Worm (Caenorhabditis elegans): Measurements from ENCODE around the gene fbxa-141.

fbxa-141 gene

ce11 chrX:14476625-14477257 lies 36.0 kb downstream of the fbxa-141 start (continued):
- TF ChIP-seq dmd-4 (tag; optimal IDR thresholded peaks at IDR 0.05), result no peak

- TF ChIP-seq aly-2 (tag; optimal IDR thresholded peaks at IDR 0.05) (no peak), unc-39 (tag; optimal IDR thresholded peaks at IDR 0.05) (no peak), blmp-1 (tag; optimal IDR thresholded peaks at IDR 0.05; ENCODE audit: insufficient read depth) (no peak), nhr-11 (tag; optimal IDR thresholded peaks at IDR 0.05) (no peak), unc-55 (GFP tag; optimal IDR thresholded peaks at IDR 0.05) (no peak), peb-1 (tag; optimal IDR thresholded peaks at IDR 0.05) (no peak), sma-9 (GFP tag; optimal IDR thresholded peaks at IDR 0.05) (no peak), sma-9 (tag; optimal IDR thresholded peaks at IDR 0.05) (no peak), mab-5 (tag; optimal IDR thresholded peaks at IDR 0.05) (no peak), nhr-25 (tag; optimal IDR thresholded peaks at IDR 0.05) (no peak), nhr-6 (tag; optimal IDR thresholded peaks at IDR 0.05) (no peak), elt-3 (tag; optimal IDR thresholded peaks at IDR 0.05) (no peak), ztf-11 (tag; optimal IDR thresholded peaks at IDR 0.05) (no peak), F13H6.1 (tag; optimal IDR thresholded peaks at IDR 0.05) (no peak), R02D3.7 (tag; optimal IDR thresholded peaks at IDR 0.05) (no peak), lsy-2 (tag; optimal IDR thresholded peaks at IDR 0.05) (no peak), ama-1 (optimal IDR thresholded peaks at IDR 0.05) (no peak)
Observed at ce11 chrX:14473740-14474139, 39.0 kb downstream of the fbxa-141 start, which contains the start of gene M163.5. TSS of gene M163.5 (plus strand) at chrX:14474040.

- TF ChIP-seq elt-3 (tag; optimal IDR thresholded peaks at IDR 0.05), result no peak
- no peak for TF ChIP-seq nhr-77 (tag; optimal IDR thresholded peaks at IDR 0.05)
Observed at ce11 chrX:14470687-14471086, 42.0 kb downstream of the fbxa-141 start, which contains the start of gene M163.10. TSS of gene M163.10 (plus strand) at chrX:14470987.

DNA sequence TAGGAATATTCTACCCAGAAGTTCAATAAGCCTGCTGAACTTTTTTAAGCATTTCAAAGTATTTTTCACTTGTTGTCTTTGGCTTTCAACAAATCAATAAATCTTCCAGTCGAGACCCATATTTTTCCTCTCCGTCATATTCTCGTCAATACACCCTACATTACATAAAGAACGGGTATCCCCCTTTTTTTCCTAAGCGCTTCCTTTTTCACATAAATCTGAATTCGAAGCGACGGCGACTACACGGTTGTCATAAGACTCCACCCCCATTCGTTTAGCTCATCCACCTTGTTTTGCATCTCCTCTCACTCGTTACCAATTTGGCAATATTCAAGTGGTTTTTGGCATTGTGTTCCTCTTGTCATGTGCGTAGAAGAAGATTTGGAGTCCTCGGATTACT lies 43.4 kb downstream of the fbxa-141 start, which contains the start of gene M163.9:
Gene M163.9 (plus strand): TSS at position 301 of the 400 bp plus-strand sequence.
- TF ChIP-seq lsy-2 (tag; optimal IDR thresholded peaks at IDR 0.05), result no peak
- TF ChIP-seq nhr-23 (tag; optimal IDR thresholded peaks at IDR 0.05), result no peak
- TF ChIP-seq unc-62 (GFP tag; optimal IDR thresholded peaks at IDR 0.05), result no peak
- TF ChIP-seq sma-3 (GFP tag; optimal IDR thresholded peaks at IDR 0.05), result no peak
- TF ChIP-seq blmp-1 (tag; optimal IDR thresholded peaks at IDR 0.05; ENCODE audit: insufficient read depth), result no peak
- no peak for TF ChIP-seq ztf-4 (tag; optimal IDR thresholded peaks at IDR 0.05)
- TF ChIP-seq lin-11 (tag; optimal IDR thresholded peaks at IDR 0.05), result no peak
- TF ChIP-seq zag-1 (tag; optimal IDR thresholded peaks at IDR 0.05), result no peak
- TF ChIP-seq egl-27 (tag; optimal IDR thresholded peaks at IDR 0.05), result no peak
- no peak for TF ChIP-seq ceh-16 (tag; optimal IDR thresholded peaks at IDR 0.05)
- TF ChIP-seq lin-39 (tag; optimal IDR thresholded peaks at IDR 0.05), result no peak
- TF ChIP-seq skn-1 (tag; optimal IDR thresholded peaks at IDR 0.05), result no peak
- no peak for TF ChIP-seq nhr-12 (tag; optimal IDR thresholded peaks at IDR 0.05)
- no peak for TF ChIP-seq fos-1 (tag; optimal IDR thresholded peaks at IDR 0.05)
- no peak for TF ChIP-seq nhr-21 (tag; optimal IDR thresholded peaks at IDR 0.05)
- TF ChIP-seq peb-1 (tag; optimal IDR thresholded peaks at IDR 0.05), result no peak
- no peak for TF ChIP-seq F13H6.1 (tag; optimal IDR thresholded peaks at IDR 0.05)
- no peak for TF ChIP-seq ztf-11 (tag; optimal IDR thresholded peaks at IDR 0.05)
- TF ChIP-seq aly-2 (tag; optimal IDR thresholded peaks at IDR 0.05), result no peak

ce11 chrX:14466532-14466931 lies 46.2 kb downstream of the fbxa-141 start, which contains the start of gene M163.21:
TSS of gene M163.21 (plus strand) at chrX:14466832.
- TF ChIP-seq nhr-10 (tag; optimal IDR thresholded peaks at IDR 0.05), result no peak
- no peak for TF ChIP-seq snpc-4 (tag; optimal IDR thresholded peaks at IDR 0.05)
- no peak for TF ChIP-seq nhr-12 (tag; optimal IDR thresholded peaks at IDR 0.05)
- TF ChIP-seq F13H6.1 (tag; optimal IDR thresholded peaks at IDR 0.05), result no peak
- TF ChIP-seq alr-1 (tag; optimal IDR thresholded peaks at IDR 0.05), result no peak
- no peak for TF ChIP-seq nhr-6 (tag; optimal IDR thresholded peaks at IDR 0.05)
- TF ChIP-seq nhr-11 (tag; optimal IDR thresholded peaks at IDR 0.05), result no peak
- no peak for TF ChIP-seq nhr-129 (tag; optimal IDR thresholded peaks at IDR 0.05)
- no peak for TF ChIP-seq zag-1 (tag; optimal IDR thresholded peaks at IDR 0.05)
- TF ChIP-seq nhr-25 (tag; optimal IDR thresholded peaks at IDR 0.05), result no peak
- TF ChIP-seq ztf-11 (tag; optimal IDR thresholded peaks at IDR 0.05), result no peak
- TF ChIP-seq ztf-4 (tag; optimal IDR thresholded peaks at IDR 0.05), result no peak
- TF ChIP-seq sma-3 (GFP tag; optimal IDR thresholded peaks at IDR 0.05), result no peak
- no peak for TF ChIP-seq dmd-4 (tag; optimal IDR thresholded peaks at IDR 0.05)

Measured in whole organism, L2 larva.